Worm (Caenorhabditis elegans): ENCODE results near the gene C06B8.7.

DNA sequence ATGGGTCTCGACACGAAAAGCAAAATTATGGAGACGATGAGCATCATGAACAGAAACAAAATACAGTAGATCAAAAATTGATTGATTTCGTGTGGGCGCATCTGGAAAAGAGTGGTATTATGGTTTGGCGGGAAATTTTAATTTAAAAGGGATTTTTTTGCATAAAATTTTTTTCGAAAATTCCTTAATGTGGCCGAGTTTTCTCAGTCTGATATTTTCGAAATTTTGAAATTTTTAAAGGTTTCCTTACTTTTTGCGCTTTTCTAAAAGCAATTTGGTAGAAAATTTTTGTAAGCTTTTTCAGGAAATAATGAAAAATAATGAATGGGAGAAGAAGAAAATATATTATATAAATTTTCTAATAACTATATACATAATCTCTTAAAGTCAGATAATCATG is 35.3 kb downstream of the C06B8.7 start, which contains the start of gene F21A3.2:
- no peak for TF ChIP-seq snpc-4 (GFP tag; optimal IDR thresholded peaks at IDR 0.05)
- TF ChIP-seq snpc-4 (tag; optimal IDR thresholded peaks at IDR 0.05), result no peak
- TF ChIP-seq nfya-2 (GFP tag; IDR thresholded peaks at IDR 0.05), result no peak
- no peak for TF ChIP-seq snpc-3.4 (tag; optimal IDR thresholded peaks at IDR 0.05)
